Worm (Caenorhabditis elegans) whole organism, mixed stage, embryonic: ENCODE measurements around the gene lys-2.

ENCODE experiments used
- ceh-43 ChIP-seq: fragments of 200-800 bp; sonication (Bioruptor generic); optimal IDR thresholded peaks from 2 replicates; lab custom pipeline; 2018; ENCODE audit warnings: mild to moderate bottlenecking, missing genetic modification characterization, moderate library complexity, missing compliant biosample characterization
- ces-1 ChIP-seq: fragments of 150-350 bp; optimal IDR thresholded peaks from 2 replicates; lab custom pipeline; 2014; ENCODE audit warnings: missing biosample characterization, missing genetic modification reagents, missing genetic modification characterization
- lin-13 ChIP-seq: fragments of 150-350 bp; optimal IDR thresholded peaks from 2 replicates; lab custom pipeline; 2014; ENCODE audit warnings: missing biosample characterization, missing genetic modification characterization
- mab-5 ChIP-seq: fragments of 150-350 bp; optimal IDR thresholded peaks from 2 replicates; lab custom pipeline; 2014; ENCODE audit warnings: missing biosample characterization, missing genetic modification characterization

ce11 chrV:10265019-10265418, 16.3 kb downstream of the lys-2 start:
- TF ChIP-seq ces-1 (GFP tag; lab: Kevin White, UChicago) (peak; percentile 52), ceh-43 (GFP tag; lab: Kevin White, UChicago) (no peak), mab-5 (no peak), lin-13 (no peak)
